Worm (Caenorhabditis elegans) whole organism, L4 larva: ENCODE measurements around the gene T10G3.2.

Experiments
- D1046.2 ChIP-seq: fragments of 200-800 bp; sonication (Bioruptor generic); IDR thresholded peaks from 2 replicates; pipeline ENCODE4 v1.3.6; 2022; ENCODE audit warnings: missing genetic modification characterization, missing compliant biosample characterization
- gei-8 ChIP-seq: fragments of 200-800 bp; sonication (Bioruptor generic); optimal IDR thresholded peaks from 2 replicates; lab custom pipeline; 2018; ENCODE audit warnings: mild to moderate bottlenecking, missing genetic modification characterization, missing compliant biosample characterization
- jun-1 ChIP-seq: fragments of 150-350 bp; optimal IDR thresholded peaks from 2 replicates; lab custom pipeline; 2014; ENCODE audit warnings: missing biosample characterization, missing genetic modification reagents, missing genetic modification characterization
- lin-13 ChIP-seq: fragments of 150-350 bp; optimal IDR thresholded peaks from 2 replicates; lab custom pipeline; 2014; ENCODE audit warnings: missing biosample characterization, missing genetic modification reagents, missing genetic modification characterization
- mes-2 ChIP-seq: sonication (generic microtip); optimal IDR thresholded peaks from 2 replicates; lab custom pipeline; 2016; ENCODE audit warnings: missing genotype, mild to moderate bottlenecking, missing genetic modification characterization, missing compliant biosample characterization; ENCODE audit not compliant: poor library complexity, severe bottlenecking
- mxl-3 ChIP-seq: fragments of 200-800 bp; sonication (Bioruptor generic); optimal IDR thresholded peaks from 2 replicates; lab custom pipeline; 2018; ENCODE audit warnings: mild to moderate bottlenecking, missing genetic modification characterization, missing compliant biosample characterization
- skn-1 ChIP-seq: fragments of 150-350 bp; optimal IDR thresholded peaks from 2 replicates; lab custom pipeline; 2014; ENCODE audit warnings: missing biosample characterization, missing genetic modification characterization

ce11 chrV:13462974-13463373 is 16.7 kb downstream of the T10G3.2 start, which contains the start of gene frm-10:
- TF ChIP-seq mes-2: peak; percentile 75
- no peak for TF ChIP-seq gei-8 (GFP tag; lab: Kevin White, UChicago)
- peak; percentile 28 for TF ChIP-seq jun-1 (tag; lab: Kevin White, UChicago)
- TF ChIP-seq D1046.2: no peak
- TF ChIP-seq lin-13 (GFP tag; lab: Kevin White, UChicago): peak; percentile 58
- TF ChIP-seq skn-1: no peak
- no peak for TF ChIP-seq mxl-3
